Fruit fly (Drosophila melanogaster): ENCODE data around the gene Hsp27.
A peak's percentile ranks its signal among the peaks of the same experiment; 100 is the strongest.

Gene Hsp27

DNA sequence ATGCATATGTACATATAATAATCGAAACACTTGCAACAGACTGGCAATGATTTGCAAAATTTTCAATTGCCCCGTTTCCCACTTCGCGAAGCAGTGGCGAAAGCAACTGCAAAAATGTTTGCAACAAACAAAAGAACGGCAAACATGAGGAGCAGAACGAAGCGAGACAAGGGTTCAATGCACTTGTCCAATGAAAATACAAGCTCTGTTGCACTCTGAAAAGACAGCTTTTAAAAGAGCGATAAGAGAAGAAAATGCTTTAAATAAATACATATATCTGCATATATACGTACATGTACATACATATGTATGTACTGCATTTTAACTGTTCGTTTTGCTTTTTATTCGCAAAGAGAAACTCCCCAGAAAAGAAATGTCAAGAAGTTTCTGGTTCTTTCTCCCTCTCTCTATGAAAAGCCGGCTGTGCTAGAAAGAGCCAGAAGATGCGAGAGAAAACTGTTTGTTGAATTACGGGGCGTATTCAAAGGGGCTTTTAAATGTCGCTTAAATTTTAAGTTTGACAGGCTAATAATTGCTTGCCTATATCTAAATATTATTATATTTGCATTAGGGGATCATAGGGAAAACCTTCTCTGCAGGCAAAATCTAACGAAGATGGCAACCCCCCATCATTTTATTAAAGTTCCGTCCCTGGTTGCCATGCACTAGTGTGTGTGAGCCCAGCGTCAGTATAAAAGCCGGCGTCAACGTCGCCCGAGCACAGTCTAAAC lies at the start of gene Hsp27:
TSS of gene Hsp27 (plus strand) at position 719 of the 731 bp plus-strand sequence.
- TF ChIP-seq CG8478 (optimal IDR thresholded peaks at IDR 0.05) (no peak), CTCF (optimal IDR thresholded peaks at IDR 0.05) (no peak)

DNA sequence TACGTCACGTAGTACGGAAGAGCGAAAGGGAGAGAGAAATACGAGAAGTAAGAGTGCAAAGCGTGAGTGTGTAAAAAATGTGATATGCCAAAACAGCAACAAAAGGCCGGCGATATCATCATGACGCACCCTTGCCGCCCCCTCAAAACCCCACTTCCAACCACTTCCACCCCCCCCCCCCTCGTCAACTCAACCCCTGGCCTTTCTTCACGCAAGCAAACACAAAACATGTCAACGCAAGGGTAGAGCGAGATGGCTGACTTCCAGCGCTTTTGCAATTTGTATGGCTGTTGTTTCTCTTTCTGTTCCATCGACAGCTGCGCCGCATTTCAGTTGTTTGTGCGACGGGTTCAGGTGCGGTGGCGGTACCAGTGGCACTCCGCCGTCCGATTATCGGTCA lies 48.2 kb upstream of the Hsp27 start:
- no peak for TF ChIP-seq CTCF (optimal IDR thresholded peaks at IDR 0.05)
- TF ChIP-seq CG8478 (optimal IDR thresholded peaks at IDR 0.05), result no peak

DNA sequence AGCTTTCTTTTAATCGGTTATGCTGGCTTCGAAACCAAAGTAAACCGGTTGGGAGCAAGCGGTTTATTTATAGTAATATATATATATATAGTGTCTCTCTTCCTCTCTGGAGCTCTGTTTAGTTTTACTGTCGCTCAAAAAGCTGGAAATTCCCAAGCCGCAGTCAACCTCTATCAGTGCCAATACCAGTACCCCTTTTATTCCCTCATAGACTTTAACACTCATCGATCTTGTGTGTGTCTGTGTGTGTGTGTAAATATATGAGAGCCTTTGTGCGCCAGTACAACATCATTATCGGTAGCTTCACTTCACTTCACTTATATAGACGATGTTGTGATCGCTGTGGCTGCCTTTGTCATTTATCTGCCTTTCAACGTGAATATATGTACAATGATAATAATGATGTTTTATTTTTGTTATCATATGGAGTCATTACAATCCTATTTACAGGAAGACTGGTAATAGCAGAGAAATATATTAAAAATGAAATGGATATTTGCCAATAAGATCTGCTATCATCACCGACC lies 45.9 kb upstream of the Hsp27 start:
- TF ChIP-seq CTCF (optimal IDR thresholded peaks at IDR 0.05), result no peak
- no peak for TF ChIP-seq CG8478 (optimal IDR thresholded peaks at IDR 0.05)

DNA sequence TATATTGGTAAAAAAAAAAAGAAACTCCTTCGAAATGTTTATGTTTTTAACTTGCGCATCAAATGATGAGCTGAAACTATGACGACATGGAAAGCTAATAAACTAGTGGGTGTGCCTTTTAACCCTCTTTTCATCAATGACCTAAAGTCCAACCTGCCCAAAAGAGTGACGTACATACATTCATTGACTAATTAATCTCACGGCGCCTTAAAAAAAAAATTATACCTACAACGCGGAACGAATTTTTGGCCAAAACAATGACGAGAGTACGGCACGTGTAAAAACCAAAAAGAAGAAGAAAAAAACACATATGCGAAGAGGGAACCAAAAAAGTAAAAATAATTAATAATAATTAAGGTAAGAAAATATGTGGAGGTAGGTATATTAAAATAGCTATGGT lies 45.4 kb upstream of the Hsp27 start, which contains the start of gene PGRP-LC:
TSS of gene PGRP-LC (plus strand) at position 301 of the 400 bp plus-strand sequence.
- no peak for TF ChIP-seq CG8478 (optimal IDR thresholded peaks at IDR 0.05)
- no peak for TF ChIP-seq CTCF (optimal IDR thresholded peaks at IDR 0.05)

DNA sequence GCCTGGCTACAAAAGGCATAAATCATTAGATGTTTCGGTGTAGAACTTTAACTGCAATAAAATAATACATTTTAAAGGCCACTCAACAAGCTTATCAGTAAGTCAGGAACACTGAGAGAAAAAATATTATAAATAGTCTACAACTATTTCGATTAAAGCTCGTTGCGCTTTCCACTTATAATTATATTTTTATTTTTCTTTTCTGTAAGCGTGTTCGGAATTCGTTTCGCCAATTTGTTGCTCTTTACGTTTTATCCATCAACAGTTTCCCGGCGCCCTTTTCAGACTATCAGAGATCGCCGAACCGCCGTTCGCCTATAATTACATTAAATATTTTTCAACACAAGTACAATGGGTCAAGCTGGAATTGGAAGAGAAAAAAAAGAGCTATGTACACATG lies 44.8 kb upstream of the Hsp27 start:
- TF ChIP-seq CG8478 (optimal IDR thresholded peaks at IDR 0.05) (no peak), CTCF (optimal IDR thresholded peaks at IDR 0.05) (no peak)

DNA sequence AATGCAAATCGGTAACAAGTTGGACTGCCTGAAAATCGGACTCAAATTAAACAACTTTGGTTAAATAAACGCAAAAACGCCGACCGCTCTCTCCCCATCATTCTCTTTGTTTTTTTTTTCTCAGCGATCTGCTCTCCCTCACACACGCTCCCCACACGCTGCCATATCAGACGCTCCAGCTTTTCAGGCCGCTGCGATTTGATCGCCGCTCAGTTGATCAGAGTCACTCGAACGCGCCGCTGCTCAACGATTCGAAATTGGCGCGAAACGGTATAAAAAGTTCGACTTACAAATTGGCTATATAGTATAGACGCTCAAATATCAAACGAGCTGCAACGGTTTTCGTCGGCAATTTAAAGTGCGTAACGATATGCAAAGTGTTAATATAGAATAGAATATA lies 43.6 kb upstream of the Hsp27 start:
- TF ChIP-seq CTCF (optimal IDR thresholded peaks at IDR 0.05) (no peak), CG8478 (optimal IDR thresholded peaks at IDR 0.05) (no peak)

DNA sequence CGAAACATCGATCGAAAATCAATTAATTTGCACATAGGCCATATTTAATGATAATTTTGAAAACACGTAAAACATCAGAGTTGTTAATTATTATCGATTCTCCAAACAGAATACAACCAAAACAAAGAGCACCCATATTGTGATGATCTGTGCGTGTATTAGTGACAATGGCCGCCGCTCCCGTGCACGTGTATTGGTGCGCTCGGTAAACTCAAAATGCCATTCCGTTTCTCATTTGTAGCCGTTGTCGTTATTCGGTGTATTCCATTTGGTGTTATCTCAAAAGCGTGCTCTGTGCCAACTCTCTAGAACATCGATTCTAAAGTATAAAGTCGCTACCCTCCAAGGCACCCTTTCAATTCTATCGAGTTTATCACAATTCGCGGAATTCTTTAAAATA lies 43.0 kb upstream of the Hsp27 start:
- TF ChIP-seq CG8478 (optimal IDR thresholded peaks at IDR 0.05) (no peak), CTCF (optimal IDR thresholded peaks at IDR 0.05) (no peak)

DNA sequence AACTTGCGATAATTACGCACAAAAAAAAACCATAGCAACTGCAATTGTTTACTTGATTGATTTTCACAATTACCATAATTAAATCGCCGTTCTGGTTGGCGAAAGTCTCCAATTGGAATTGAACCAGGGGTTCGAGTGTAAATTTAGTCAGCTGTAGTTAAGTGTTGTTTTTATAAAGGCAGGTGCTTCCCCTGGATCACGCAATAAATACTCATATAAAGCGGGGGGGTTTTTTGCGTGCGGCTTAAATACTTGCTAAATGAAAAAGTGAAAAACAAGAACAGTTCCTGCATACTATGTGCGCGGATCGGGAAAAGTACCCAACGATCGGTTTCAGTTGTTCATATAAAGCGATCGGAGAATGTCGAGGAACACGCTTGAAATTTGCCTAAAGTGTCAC lies 39.9 kb upstream of the Hsp27 start:
- no peak for TF ChIP-seq CG8478 (optimal IDR thresholded peaks at IDR 0.05)
- no peak for TF ChIP-seq CTCF (optimal IDR thresholded peaks at IDR 0.05)

DNA sequence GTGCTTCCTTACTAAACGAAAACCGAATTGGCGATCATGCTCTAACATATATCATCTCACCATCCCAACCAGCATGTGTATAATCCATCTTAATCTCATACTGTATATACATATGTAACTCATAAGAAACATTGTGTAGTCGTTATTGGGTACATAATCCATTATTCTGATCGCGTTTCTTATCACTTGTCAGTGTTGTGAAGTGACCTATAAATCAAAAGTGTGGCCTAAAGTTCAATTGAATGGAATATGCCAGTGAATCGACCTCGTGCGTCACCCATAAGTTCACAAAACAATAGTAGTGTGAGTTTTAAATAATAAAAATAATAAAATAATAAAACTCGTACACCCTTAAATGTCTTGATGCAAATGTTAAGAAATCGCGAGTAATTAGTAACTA lies 38.7 kb upstream of the Hsp27 start:
- TF ChIP-seq CTCF (optimal IDR thresholded peaks at IDR 0.05), result no peak
- no peak for TF ChIP-seq CG8478 (optimal IDR thresholded peaks at IDR 0.05)

DNA sequence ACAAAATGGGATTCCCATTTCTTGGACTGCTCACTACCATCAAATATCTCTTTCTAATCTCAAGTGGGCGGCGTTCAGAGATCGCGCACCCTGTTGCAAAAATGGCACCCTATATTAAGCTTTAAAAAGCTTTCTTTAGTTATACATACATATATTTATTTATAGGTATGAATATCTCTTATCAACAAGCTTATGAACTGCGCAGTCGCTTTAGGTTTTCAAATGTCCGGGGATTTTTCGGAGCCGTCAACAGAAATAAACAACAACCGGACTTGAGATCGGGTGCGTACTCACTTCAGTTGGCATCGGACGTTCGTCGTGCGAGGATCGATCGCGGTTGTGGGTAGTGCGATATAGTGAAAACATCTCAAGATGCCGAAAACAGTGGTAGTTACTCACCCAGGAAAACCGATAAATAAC lies 34.5 kb upstream of the Hsp27 start, which contains the start of gene PGRP-LF:
TSS of gene PGRP-LF (plus strand) at position 296 of the 420 bp plus-strand sequence.
- no peak for TF ChIP-seq CG8478 (optimal IDR thresholded peaks at IDR 0.05)
- no peak for TF ChIP-seq CTCF (optimal IDR thresholded peaks at IDR 0.05)

DNA sequence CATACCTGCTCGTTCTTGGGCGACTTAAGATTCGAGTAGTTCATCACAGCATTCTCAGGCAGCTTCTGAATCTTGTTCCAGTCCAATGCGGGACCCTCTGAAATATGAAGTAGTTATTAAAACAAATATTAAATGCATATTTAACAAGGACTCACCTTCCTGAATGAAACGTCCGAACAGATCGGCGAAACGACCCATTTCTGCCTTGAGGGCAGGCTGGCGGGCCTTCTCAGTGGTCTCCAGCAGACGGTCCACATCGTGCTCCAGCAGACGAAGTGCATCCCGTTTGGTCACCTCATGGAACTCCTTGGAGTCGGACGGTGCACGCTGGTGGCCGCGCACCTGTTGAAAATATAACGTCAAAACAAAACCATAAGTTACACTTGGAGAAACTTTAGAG lies 30.1 kb upstream of the Hsp27 start, which contains the start of gene CG32040:
TSS of gene CG32040 (plus strand) at position 301 of the 400 bp plus-strand sequence.
- TF ChIP-seq CTCF (optimal IDR thresholded peaks at IDR 0.05) (no peak), CG8478 (optimal IDR thresholded peaks at IDR 0.05) (no peak)

DNA sequence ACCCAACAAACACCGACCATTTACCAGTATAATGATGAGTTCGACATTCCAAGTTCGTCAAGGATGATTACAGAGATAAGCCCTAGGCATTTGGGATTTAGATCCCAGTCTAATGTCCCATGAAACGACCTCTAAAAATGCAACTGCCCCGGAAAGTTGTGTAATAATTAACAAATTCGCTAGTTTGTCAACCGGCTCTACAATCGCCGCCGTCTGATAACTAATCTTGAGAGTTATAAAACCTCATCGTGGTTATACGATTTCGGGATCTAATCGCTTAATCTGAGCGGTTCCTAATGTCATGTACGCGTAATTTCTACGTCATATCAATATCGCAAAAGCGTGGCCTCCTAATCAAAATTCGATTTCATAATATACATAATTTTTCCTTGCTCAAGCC lies 28.3 kb upstream of the Hsp27 start:
- no peak for TF ChIP-seq CG8478 (optimal IDR thresholded peaks at IDR 0.05)

DNA sequence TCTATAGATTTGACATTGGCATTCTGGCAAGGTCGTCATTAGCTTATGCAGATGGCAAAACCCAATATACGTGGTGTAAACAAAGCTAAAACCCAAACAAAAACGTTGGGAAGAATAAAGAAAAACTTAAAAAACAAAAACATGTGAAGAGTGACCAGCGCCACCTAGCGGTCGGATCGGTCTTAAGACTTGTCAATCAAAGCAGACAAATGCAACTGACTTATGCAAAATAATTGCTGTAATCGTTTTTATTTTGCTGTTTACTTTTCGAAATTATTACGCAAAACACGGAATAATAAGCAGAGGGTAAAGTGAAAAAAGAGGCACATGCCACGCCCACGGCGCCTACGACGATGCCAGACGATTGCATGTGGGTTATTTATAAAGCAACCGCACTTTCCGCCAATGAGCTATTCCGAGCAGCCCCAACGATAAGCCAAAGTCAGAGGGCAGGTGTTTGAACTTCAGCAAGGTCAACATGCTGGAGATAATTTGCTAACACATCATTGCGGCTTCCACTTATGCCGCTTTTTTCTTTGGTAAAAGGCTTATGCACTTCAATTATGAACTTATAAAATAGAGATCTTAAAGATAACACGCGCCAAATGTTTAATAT lies 27.6 kb upstream of the Hsp27 start:
- TF ChIP-seq CG8478 (optimal IDR thresholded peaks at IDR 0.05) (no peak), CTCF (optimal IDR thresholded peaks at IDR 0.05) (peak; percentile 83 to 84)

DNA sequence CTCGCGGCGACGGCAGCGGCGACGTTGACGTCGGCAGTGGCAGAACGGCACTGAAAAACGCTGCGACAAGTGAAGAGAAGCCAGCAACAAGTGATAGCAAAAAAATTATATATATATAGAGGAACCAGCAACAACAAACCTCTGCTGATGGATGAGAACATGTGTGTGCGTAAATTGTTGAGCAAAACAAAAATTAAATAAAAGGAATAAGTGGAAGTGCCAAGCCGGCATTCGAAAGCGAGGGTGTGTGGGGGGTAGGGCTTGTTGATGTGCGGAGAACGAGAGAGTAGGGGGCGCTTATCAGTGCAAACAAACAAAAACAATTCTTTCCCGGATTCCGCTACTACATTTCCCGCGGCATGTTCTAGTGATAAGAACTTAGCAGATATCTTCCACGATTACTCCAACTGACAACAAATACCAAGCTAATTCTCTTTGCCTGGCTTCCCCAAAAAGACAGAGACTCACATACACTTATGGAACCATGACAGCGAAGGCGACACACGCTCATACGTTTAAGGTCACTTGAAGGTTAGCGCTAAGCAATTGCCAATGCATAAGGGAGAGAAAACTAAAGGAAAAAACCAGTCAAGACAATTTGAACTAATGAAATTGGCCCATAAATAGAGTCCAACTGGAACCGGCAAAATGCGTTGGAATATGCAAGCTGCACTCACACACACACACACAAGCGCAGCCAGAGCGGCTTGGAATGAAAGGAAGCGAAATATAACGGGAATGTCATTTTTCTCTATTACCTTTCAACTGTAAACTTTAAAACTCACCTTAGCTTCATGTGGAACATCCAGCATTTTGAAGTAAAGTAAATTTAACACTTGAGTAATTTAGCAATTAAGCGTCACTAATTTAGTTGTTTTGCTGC lies 25.8 kb upstream of the Hsp27 start:
- TF ChIP-seq CTCF (optimal IDR thresholded peaks at IDR 0.05), result no peak
- TF ChIP-seq CG8478 (optimal IDR thresholded peaks at IDR 0.05), result no peak

DNA sequence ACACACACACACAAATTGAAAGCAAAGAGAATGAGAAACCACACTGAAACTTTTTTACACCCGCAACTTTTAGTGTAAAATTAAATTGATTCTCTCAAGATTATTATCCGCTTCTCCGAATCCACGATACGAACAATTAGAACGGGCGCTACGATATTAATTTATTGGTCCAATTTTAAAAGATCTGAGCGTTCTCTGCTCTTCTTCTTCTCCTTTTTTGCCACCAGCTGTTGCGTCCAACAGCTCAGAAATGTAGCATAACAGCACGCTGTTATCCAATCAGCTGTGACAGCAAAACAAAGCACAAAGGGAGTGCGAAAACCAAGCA lies 25.2 kb upstream of the Hsp27 start, which contains the start of the genes UGP and Svip:
TSS of gene UGP (minus strand) at position 223 of the 328 bp plus-strand sequence.
TSS of gene Svip (plus strand) at position 287 of the 328 bp plus-strand sequence.
- TF ChIP-seq CG8478 (optimal IDR thresholded peaks at IDR 0.05) (no peak), CTCF (optimal IDR thresholded peaks at IDR 0.05) (no peak)

Measured in S2 (cell line).